Fruit fly (Drosophila melanogaster): ENCODE data around the gene CG42507.

Gene CG42507

dm6 chr3L:14790849-14791646 lies 33.3 kb upstream of the CG42507 start:
- TF ChIP-seq pb (GFP tag; optimal IDR thresholded peaks at IDR 0.05): no peak
- TF ChIP-seq CG6683 (GFP tag; optimal IDR thresholded peaks at IDR 0.05): no peak
- 0 out of 3 replicates have a peak, but pooled peaks have one; percentile 22 for TF ChIP-seq zfh1 (GFP tag; IDR thresholded peaks at IDR 0.05)
- no peak for TF ChIP-seq CG34376 (GFP tag; optimal IDR thresholded peaks at IDR 0.05)
- TF ChIP-seq Bdp1 (GFP tag; optimal IDR thresholded peaks at IDR 0.05): no peak
- peak; percentile 58 for TF ChIP-seq slbo (GFP tag; IDR thresholded peaks at IDR 0.05)
- TF ChIP-seq Dbx (GFP tag; IDR thresholded peaks at IDR 0.05): no peak
- TF ChIP-seq CG9876 (GFP tag; optimal IDR thresholded peaks at IDR 0.05): no peak
- TF ChIP-seq sima (GFP tag; optimal IDR thresholded peaks at IDR 0.05): no peak
- TF ChIP-seq mam (GFP tag; optimal IDR thresholded peaks at IDR 0.05): no peak
- TF ChIP-seq otp (GFP tag; IDR thresholded peaks at IDR 0.05): no peak
- TF ChIP-seq Awh (GFP tag; IDR thresholded peaks at IDR 0.05): peak; percentile 57; the same call in 1 of the 2 replicates
- TF ChIP-seq Hmr (GFP tag; optimal IDR thresholded peaks at IDR 0.05): no peak
- no peak for TF ChIP-seq ssp (GFP tag; IDR thresholded peaks at IDR 0.05)
- no peak for TF ChIP-seq CG7928 (GFP tag; optimal IDR thresholded peaks at IDR 0.05)
- 0 out of 2 replicates have a peak, but pooled peaks have one; percentile 18 for TF ChIP-seq Drgx (GFP tag; IDR thresholded peaks at IDR 0.05)
- no peak for TF ChIP-seq CG8765 (GFP tag; IDR thresholded peaks at IDR 0.05)
- TF ChIP-seq Camta (GFP tag; optimal IDR thresholded peaks at IDR 0.05): no peak
- no peak for TF ChIP-seq pan (optimal IDR thresholded peaks at IDR 0.05)
- peak in 1 of 2 experiments; percentile 25 for TF ChIP-seq pan (GFP tag; optimal IDR thresholded peaks at IDR 0.05 in 1 of 2, IDR thresholded peaks at IDR 0.05 in 1 of 2)
- no peak for TF ChIP-seq yki (optimal IDR thresholded peaks at IDR 0.05)
- TF ChIP-seq CG7372 (GFP tag; IDR thresholded peaks at IDR 0.05): no peak
- TF ChIP-seq abd-A (tag; optimal IDR thresholded peaks at IDR 0.05): no peak
- no peak for TF ChIP-seq CG1602 (GFP tag; optimal IDR thresholded peaks at IDR 0.05)
- no peak for TF ChIP-seq CG2116 (GFP tag; optimal IDR thresholded peaks at IDR 0.05)
- TF ChIP-seq HHEX (GFP tag; optimal IDR thresholded peaks at IDR 0.05): no peak
- no peak for TF ChIP-seq hbn (GFP tag; IDR thresholded peaks at IDR 0.05; ENCODE audit: partially characterized antibody)
- no peak for TF ChIP-seq kni (GFP tag; optimal IDR thresholded peaks at IDR 0.05)
- TF ChIP-seq seq (GFP tag; IDR thresholded peaks at IDR 0.05): no peak
- TF ChIP-seq hb (GFP tag; IDR thresholded peaks at IDR 0.05; ENCODE audit: partially characterized antibody): no peak
- no peak for TF ChIP-seq gt (GFP tag; IDR thresholded peaks at IDR 0.05)
- 0 out of 2 replicates have a peak, but pooled peaks have one; percentile 43 for TF ChIP-seq CG4360 (GFP tag; IDR thresholded peaks at IDR 0.05)
- no peak for TF ChIP-seq Oaz (GFP tag; IDR thresholded peaks at IDR 0.05)
- no peak for TF ChIP-seq bab2 (GFP tag; optimal IDR thresholded peaks at IDR 0.05)
- TF ChIP-seq psq (GFP tag; optimal IDR thresholded peaks at IDR 0.05): no peak
- no peak for TF ChIP-seq PHDP (tag; optimal IDR thresholded peaks at IDR 0.05)
- TF ChIP-seq da (GFP tag; optimal IDR thresholded peaks at IDR 0.05): no peak
- no peak for TF ChIP-seq H15 (GFP tag; IDR thresholded peaks at IDR 0.05)
- TF ChIP-seq CG12299 (tag; optimal IDR thresholded peaks at IDR 0.05): no peak
- TF ChIP-seq Elba2 (GFP tag; optimal IDR thresholded peaks at IDR 0.05): peak; percentile 90
- TF ChIP-seq CG31388 (GFP tag; optimal IDR thresholded peaks at IDR 0.05): no peak
- TF ChIP-seq Ets97D (GFP tag; optimal IDR thresholded peaks at IDR 0.05): no peak
- TF ChIP-seq CG13424 (tag; optimal IDR thresholded peaks at IDR 0.05): no peak
- TF ChIP-seq twi (tag; optimal IDR thresholded peaks at IDR 0.05): no peak
- no peak for TF ChIP-seq tx (GFP tag; optimal IDR thresholded peaks at IDR 0.05)
- no peak for TF ChIP-seq CG8089 (GFP tag; optimal IDR thresholded peaks at IDR 0.05)
- TF ChIP-seq CG3407 (GFP tag; optimal IDR thresholded peaks at IDR 0.05): no peak
- TF ChIP-seq row (GFP tag; IDR thresholded peaks at IDR 0.05): peak; percentile 30; the same call in 1 of the 3 replicates
- no peak for TF ChIP-seq klu (GFP tag; IDR thresholded peaks at IDR 0.05)
- TF ChIP-seq Usf (GFP tag; optimal IDR thresholded peaks at IDR 0.05): no peak
- no peak for TF ChIP-seq CTCF (GFP tag; optimal IDR thresholded peaks at IDR 0.05)
- no peak for TF ChIP-seq zen2 (GFP tag; IDR thresholded peaks at IDR 0.05; ENCODE audit: partially characterized antibody)
